Worm (Caenorhabditis elegans): Measurements from ENCODE around the gene T24A6.16.

Gene T24A6.16

DNA sequence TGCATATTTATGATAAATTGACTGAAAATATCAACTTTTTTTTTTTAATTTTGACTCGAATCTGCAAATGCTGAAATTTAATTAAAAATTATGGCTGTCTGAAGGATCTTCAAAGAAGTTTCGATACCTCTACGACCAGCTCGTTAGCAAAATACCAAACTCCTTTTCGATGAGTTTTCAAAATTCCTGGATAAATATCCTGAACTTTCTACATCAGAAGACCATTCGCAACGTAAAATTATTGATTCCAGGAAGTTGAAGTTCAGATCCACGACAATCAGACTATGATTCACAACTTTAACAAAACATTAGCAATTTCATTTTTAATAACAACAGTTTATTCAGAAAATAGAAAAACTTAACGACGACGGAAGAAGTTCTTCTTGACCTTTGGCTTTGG, 22.3 kb upstream of the T24A6.16 start:
- TF ChIP-seq die-1 (tag; optimal IDR thresholded peaks at IDR 0.05) (no peak), D2030.7 (GFP tag; IDR thresholded peaks at IDR 0.05) (peak; percentile 88), mxl-1 (tag; optimal IDR thresholded peaks at IDR 0.05) (peak; percentile 21), cebp-1 (GFP tag; IDR thresholded peaks at IDR 0.05) (no peak), cebp-1 (tag; optimal IDR thresholded peaks at IDR 0.05) (peak; percentile 41), unc-62 (GFP tag; optimal IDR thresholded peaks at IDR 0.05) (no peak), rec-8 (tag; optimal IDR thresholded peaks at IDR 0.05) (peak in 1 of 2 experiments; percentile 17), snpc-1.3 (tag; optimal IDR thresholded peaks at IDR 0.05; ENCODE audit: insufficient read depth) (peak; percentile 85), F23B12.7 (tag; optimal IDR thresholded peaks at IDR 0.05; ENCODE audit: insufficient read depth) (no peak), F52B5.7 (tag; optimal IDR thresholded peaks at IDR 0.05) (peak; percentile 9), cebp-2 (GFP tag; IDR thresholded peaks at IDR 0.05) (0 out of 2 replicates have a peak, but pooled peaks have one; percentile 52), akir-1 (GFP tag; optimal IDR thresholded peaks at IDR 0.05) (no peak), hmg-1.2 (GFP tag; IDR thresholded peaks at IDR 0.05) (no peak; the same call in 1 of the 2 replicates), chd-7 (tag; optimal IDR thresholded peaks at IDR 0.05) (no peak), efl-1 (GFP tag; optimal IDR thresholded peaks at IDR 0.05) (peak; percentile 52), ceh-100 (GFP tag; IDR thresholded peaks at IDR 0.05) (peak; percentile 33; the same call in 1 of the 2 replicates), sdz-38 (tag; optimal IDR thresholded peaks at IDR 0.05) (no peak), lin-26 (GFP tag; IDR thresholded peaks at IDR 0.05) (no peak), mel-28 (tag; optimal IDR thresholded peaks at IDR 0.05; ENCODE audit: borderline replicate concordance) (no peak), zim-3 (tag; optimal IDR thresholded peaks at IDR 0.05) (no peak), nfya-1 (tag; optimal IDR thresholded peaks at IDR 0.05; ENCODE audit: borderline replicate concordance, insufficient read depth) (no peak), K11D2.4 (GFP tag; IDR thresholded peaks at IDR 0.05) (no peak), somi-1 (GFP tag; optimal IDR thresholded peaks at IDR 0.05) (no peak), nhr-80 (tag; optimal IDR thresholded peaks at IDR 0.05) (no peak), F33H1.4 (GFP tag; IDR thresholded peaks at IDR 0.05) (peak; percentile 54; the same call in 1 of the 2 replicates), nhr-120 (GFP tag; IDR thresholded peaks at IDR 0.05) (no peak), nfyb-1 (GFP tag; IDR thresholded peaks at IDR 0.05) (peak; percentile 71), snpc-4 (GFP tag; optimal IDR thresholded peaks at IDR 0.05) (peak; percentile 66), snpc-4 (tag; optimal IDR thresholded peaks at IDR 0.05) (peak in 2 of 4 experiments; percentile 24 to 53), gei-17 (GFP tag; optimal IDR thresholded peaks at IDR 0.05) (no peak), B0261.1 (tag; optimal IDR thresholded peaks at IDR 0.05) (peak; percentile 19), ceh-58 (GFP tag; IDR thresholded peaks at IDR 0.05) (no peak), ceh-91 (GFP tag; IDR thresholded peaks at IDR 0.05) (no peak), nhr-179 (tag; optimal IDR thresholded peaks at IDR 0.05) (no peak), ekl-4 (GFP tag; IDR thresholded peaks at IDR 0.05) (peak; percentile 79; the same call in 1 of the 2 replicates), F39B2.1 (GFP tag; IDR thresholded peaks at IDR 0.05) (0 out of 2 replicates have a peak, but pooled peaks have one; percentile 34), ztf-6 (GFP tag; IDR thresholded peaks at IDR 0.05) (no peak), ceh-27 (GFP tag; optimal IDR thresholded peaks at IDR 0.05) (no peak), ztf-26 (tag; optimal IDR thresholded peaks at IDR 0.05) (no peak), attf-3 (GFP tag; conservative IDR thresholded peaks at IDR 0.05) (peak; percentile 19; the same call in 1 of the 2 replicates), lin-54 (GFP tag; optimal IDR thresholded peaks at IDR 0.05) (peak; percentile 54), rcor-1 (GFP tag; IDR thresholded peaks at IDR 0.05) (peak; percentile 68), rpc-1 (optimal IDR thresholded peaks at IDR 0.05) (no peak), rpc-1 (tag; optimal IDR thresholded peaks at IDR 0.05) (peak; percentile 15), lsl-1 (GFP tag; optimal IDR thresholded peaks at IDR 0.05) (peak; percentile 48), madf-3 (GFP tag; IDR thresholded peaks at IDR 0.05) (no peak), F55B11.4 (tag; optimal IDR thresholded peaks at IDR 0.05; ENCODE audit: borderline replicate concordance, insufficient read depth) (no peak), Y67H2A.10 (GFP tag; conservative IDR thresholded peaks at IDR 0.05) (no peak), Y95B8A.8 (GFP tag; IDR thresholded peaks at IDR 0.05) (no peak)

All from whole organism, young adult.